Worm (Caenorhabditis elegans) whole organism, L2 larva: ENCODE measurements around the gene drr-1.

Source experiments
- aly-2 ChIP-seq: fragments of 150-350 bp; optimal IDR thresholded peaks from 2 replicates; lab custom pipeline; 2014; ENCODE audit warnings: missing biosample characterization, missing genetic modification characterization
- blmp-1 ChIP-seq: sonication (generic microtip); optimal IDR thresholded peaks from 2 replicates; lab custom pipeline; 2017; ENCODE audit warnings: missing genetic modification characterization, mild to moderate bottlenecking, missing compliant biosample characterization, antibody characterized with exemption, moderate library complexity; ENCODE audit not compliant: insufficient read depth
- gmeb-1 ChIP-seq: fragments of 150-350 bp; optimal IDR thresholded peaks from 2 replicates; lab custom pipeline; 2014; ENCODE audit warnings: missing biosample characterization, missing genetic modification characterization
- lsy-2 ChIP-seq, 2 experiments: fragments of 150-350 bp in 1 of 2; sonication (generic microtip) in 1 of 2; optimal IDR thresholded peaks; 2 replicates each; lab custom pipeline; 2014 to 2017; ENCODE audit warnings: missing biosample characterization in 2 of 2, missing genetic modification characterization in 2 of 2
- mdl-1 ChIP-seq, 2 experiments: fragments of 150-350 bp in 1 of 2; sonication (generic microtip) in 1 of 2; optimal IDR thresholded peaks; 2 replicates each; lab custom pipeline; 2017; ENCODE audit warnings: missing biosample characterization in 2 of 2, missing genetic modification characterization in 2 of 2
- ztf-11 ChIP-seq: sonication (generic microtip); optimal IDR thresholded peaks from 2 replicates; lab custom pipeline; 2017; ENCODE audit warnings: missing biosample characterization, missing genetic modification characterization
- ztf-4 ChIP-seq: fragments of 150-350 bp; optimal IDR thresholded peaks from 2 replicates; lab custom pipeline; 2014; ENCODE audit warnings: missing biosample characterization, missing genetic modification characterization

- TF ChIP-seq blmp-1 (tag; lab: Kevin White, UChicago) (peak; percentile 7), aly-2 (no peak), ztf-11 (tag; lab: Kevin White, UChicago) (no peak), ztf-4 (tag; lab: Kevin White, UChicago) (peak; percentile 69), mdl-1 (tag; optimal IDR thresholded peaks at IDR 0.05; lab: Kevin White, UChicago) (peak in 1 of 2 experiments; percentile 54), lsy-2 (tag; optimal IDR thresholded peaks at IDR 0.05; lab: Kevin White, UChicago) (peak; percentile 65 to 92), gmeb-1 (tag; lab: Kevin White, UChicago) (peak; percentile 84)
Observed at ce11 chrII:13447668-13448067, 48.0 kb downstream of the drr-1 start.
